Fruit fly (Drosophila melanogaster) whole organism, prepupa: ENCODE results near the gene unc-4.

Experiments
- CG10669 ChIP-seq: fragments of 200-800 bp; sonication (Bioruptor generic); optimal IDR thresholded peaks from 3 replicates; lab custom pipeline; 2018; ENCODE audit warnings: missing biosample characterization, mild to moderate bottlenecking, missing genetic modification characterization, moderate library complexity
- CG1621 ChIP-seq: fragments of 200-800 bp; sonication (Bioruptor generic); optimal IDR thresholded peaks from 3 replicates; lab custom pipeline; 2018; ENCODE audit warnings: missing biosample characterization, mild to moderate bottlenecking, missing genetic modification characterization
- CG16779 ChIP-seq: fragments of 200-800 bp; sonication (Bioruptor generic); optimal IDR thresholded peaks from 3 replicates; lab custom pipeline; 2017; ENCODE audit warnings: missing biosample characterization, mild to moderate bottlenecking, missing genetic modification characterization
- CG31627 ChIP-seq: fragments of 200-800 bp; sonication (Bioruptor generic); optimal IDR thresholded peaks from 3 replicates; lab custom pipeline; 2016; ENCODE audit warnings: missing biosample characterization, missing genetic modification characterization
- CG6854 ChIP-seq: fragments of 200-800 bp; sonication (Bioruptor generic); optimal IDR thresholded peaks from 2 replicates; lab custom pipeline; 2017; ENCODE audit warnings: missing biosample characterization, mild to moderate bottlenecking, missing genetic modification characterization
- CG8119 ChIP-seq: fragments of 200-800 bp; sonication (Bioruptor generic); IDR thresholded peaks from 3 replicates; pipeline ENCODE4 v1.3.6; 2022; ENCODE audit warnings: missing biosample characterization, missing genetic modification characterization
- Ets21C ChIP-seq: fragments of 200-800 bp; sonication (Bioruptor generic); optimal IDR thresholded peaks from 3 replicates; lab custom pipeline; 2016; ENCODE audit warnings: missing biosample characterization, missing genetic modification characterization
- Hr4 ChIP-seq: fragments of 200-800 bp; sonication (Bioruptor generic); optimal IDR thresholded peaks from 3 replicates; lab custom pipeline; 2016; ENCODE audit warnings: missing biosample characterization, missing genetic modification characterization
- Lpt ChIP-seq: fragments of 200-800 bp; sonication (Bioruptor generic); optimal IDR thresholded peaks from 3 replicates; lab custom pipeline; 2016; ENCODE audit warnings: missing biosample characterization, missing genetic modification characterization
- Smox ChIP-seq: fragments of 200-800 bp; sonication (Bioruptor generic); optimal IDR thresholded peaks from 3 replicates; lab custom pipeline; 2016; ENCODE audit warnings: missing biosample characterization, missing genetic modification characterization
- Sox15 ChIP-seq: fragments of 200-800 bp; sonication (Bioruptor generic); optimal IDR thresholded peaks from 3 replicates; lab custom pipeline; 2016; ENCODE audit warnings: missing biosample characterization, missing genetic modification characterization
- eg ChIP-seq: fragments of 200-800 bp; sonication (Bioruptor generic); IDR thresholded peaks from 3 replicates; pipeline ENCODE4 v1.3.6; 2022; ENCODE audit warnings: missing biosample characterization, missing genetic modification characterization
- pdm3 ChIP-seq: fragments of 200-800 bp; sonication (Bioruptor generic); optimal IDR thresholded peaks from 3 replicates; lab custom pipeline; 2016; ENCODE audit warnings: missing biosample characterization, missing genetic modification characterization

dm6 chrX:17751658-17752057 lies 16.7 kb upstream of the unc-4 start:
- TF ChIP-seq CG1621 (no peak), CG16779 (tag; lab: Kevin White, UChicago) (no peak), eg (GFP tag; lab: Robert Waterston, UW) (no peak), Smox (GFP tag; lab: Kevin White, UChicago) (no peak), CG10669 (GFP tag; lab: Kevin White, UChicago) (no peak), CG8119 (GFP tag; lab: Robert Waterston, UW) (no peak), Lpt (no peak), Hr4 (GFP tag; lab: Kevin White, UChicago) (no peak), CG6854 (GFP tag; lab: Kevin White, UChicago) (no peak), pdm3 (GFP tag; lab: Kevin White, UChicago) (no peak), Sox15 (GFP tag; lab: Kevin White, UChicago) (no peak), CG31627 (GFP tag; lab: Kevin White, UChicago) (peak; percentile 65), Ets21C (GFP tag; lab: Kevin White, UChicago) (no peak)
